Fruit fly (Drosophila melanogaster) whole organism, adult: ENCODE results near the gene CG15539.

Source experiments
- CG11617 ChIP-seq: fragments of 200-800 bp; sonication (Bioruptor generic); optimal IDR thresholded peaks from 2 replicates; lab custom pipeline; 2017; ENCODE audit warnings: mild to moderate bottlenecking, missing biosample characterization, missing genetic modification reagents, missing genetic modification characterization
- CG12768 ChIP-seq: fragments of 200-800 bp; sonication (Bioruptor generic); optimal IDR thresholded peaks from 2 replicates; lab custom pipeline; 2017; ENCODE audit warnings: missing biosample characterization, missing genetic modification characterization, mild to moderate bottlenecking, moderate library complexity, missing genetic modification reagents
- CG14711 ChIP-seq: fragments of 200-800 bp; sonication (Bioruptor generic); optimal IDR thresholded peaks from 2 replicates; lab custom pipeline; 2018; ENCODE audit warnings: missing biosample characterization, mild to moderate bottlenecking, missing genetic modification characterization, moderate library complexity
- CG1620 ChIP-seq: fragments of 200-800 bp; sonication (Bioruptor generic); optimal IDR thresholded peaks from 2 replicates; lab custom pipeline; 2016; ENCODE audit warnings: missing biosample characterization, missing genetic modification characterization
- CG33017 ChIP-seq: fragments of 200-800 bp; sonication (Bioruptor generic); optimal IDR thresholded peaks from 2 replicates; lab custom pipeline; 2018; ENCODE audit warnings: missing biosample characterization, mild to moderate bottlenecking, missing genetic modification characterization, moderate library complexity
- CG5204 ChIP-seq: fragments of 200-800 bp; sonication (Bioruptor generic); optimal IDR thresholded peaks from 2 replicates; lab custom pipeline; 2016; ENCODE audit warnings: missing biosample characterization, missing genetic modification characterization
- CG7045 ChIP-seq: fragments of 200-800 bp; sonication (Bioruptor generic); optimal IDR thresholded peaks from 2 replicates; lab custom pipeline; 2017; ENCODE audit warnings: missing biosample characterization, mild to moderate bottlenecking, missing genetic modification characterization
- CG7101 ChIP-seq: fragments of 200-800 bp; sonication (Bioruptor generic); optimal IDR thresholded peaks from 2 replicates; lab custom pipeline; 2018; ENCODE audit warnings: missing biosample characterization, mild to moderate bottlenecking, missing genetic modification characterization, moderate library complexity
- Clk ChIP-seq: fragments of 200-800 bp; sonication (Bioruptor generic); optimal IDR thresholded peaks from 2 replicates; lab custom pipeline; 2017; ENCODE audit warnings: missing biosample characterization, missing genetic modification characterization
- Crg-1 ChIP-seq: fragments of 200-800 bp; sonication (Bioruptor generic); optimal IDR thresholded peaks from 2 replicates; lab custom pipeline; 2016; ENCODE audit warnings: missing biosample characterization, missing genetic modification characterization
- Hr96 ChIP-seq: fragments of 200-800 bp; sonication (Bioruptor generic); optimal IDR thresholded peaks from 2 replicates; lab custom pipeline; 2016; ENCODE audit warnings: missing biosample characterization, missing genetic modification characterization
- Mnt ChIP-seq: fragments of 200-800 bp; sonication (Bioruptor generic); optimal IDR thresholded peaks from 2 replicates; lab custom pipeline; 2016; ENCODE audit warnings: missing biosample characterization, mild to moderate bottlenecking, missing genetic modification characterization
- bab1 ChIP-seq: fragments of 200-800 bp; sonication (Bioruptor generic); optimal IDR thresholded peaks from 3 replicates; lab custom pipeline; 2019; ENCODE audit warnings: missing biosample characterization, mild to moderate bottlenecking, missing genetic modification characterization, moderate library complexity
- cic ChIP-seq: fragments of 200-800 bp; sonication (Bioruptor generic); optimal IDR thresholded peaks from 2 replicates; lab custom pipeline; 2017; ENCODE audit warnings: missing biosample characterization, mild to moderate bottlenecking, missing genetic modification characterization, moderate library complexity
- cnc ChIP-seq, 2 experiments: fragments of >200 bp; optimal IDR thresholded peaks; 2 replicates each; lab custom pipeline; 2017
- kay ChIP-seq: fragments of 200-800 bp; sonication (Bioruptor generic); peaks from one replicate; lab custom pipeline; 2016; ENCODE audit warnings: missing biosample characterization, missing genetic modification characterization, borderline replicate concordance
- ovo ChIP-seq: fragments of 200-800 bp; sonication (Bioruptor generic); optimal IDR thresholded peaks from 2 replicates; lab custom pipeline; 2016; ENCODE audit warnings: missing biosample characterization, missing genetic modification characterization
- pad ChIP-seq: fragments of 200-800 bp; sonication (Bioruptor generic); optimal IDR thresholded peaks from 3 replicates; lab custom pipeline; 2017; ENCODE audit warnings: missing biosample characterization, missing genetic modification characterization, mild to moderate bottlenecking, moderate library complexity, missing genetic modification reagents
- tj ChIP-seq: fragments of 200-800 bp; sonication (Bioruptor generic); optimal IDR thresholded peaks from 3 replicates; lab custom pipeline; 2017; ENCODE audit warnings: missing biosample characterization, mild to moderate bottlenecking, missing genetic modification characterization, moderate library complexity
- toe ChIP-seq: fragments of 200-800 bp; sonication (Bioruptor generic); optimal IDR thresholded peaks from 2 replicates; lab custom pipeline; 2016; ENCODE audit warnings: missing biosample characterization, missing genetic modification characterization

Gene CG15539

dm6 chr3R:30505561-30506037 lies at the start of gene CG15539, which contains the start of gene PH4alphaSG1:
CG15539 (plus strand) TSS chr3R:30505987.
PH4alphaSG1 (minus strand) TSS chr3R:30505661.
- no peak for TF ChIP-seq CG5204 (GFP tag; lab: Kevin White, UChicago)
- no peak for TF ChIP-seq CG14711
- TF ChIP-seq CG12768 (GFP tag; lab: Kevin White, UChicago), result no peak
- TF ChIP-seq ovo (GFP tag; lab: Kevin White, UChicago), result no peak
- no peak for TF ChIP-seq toe
- no peak for TF ChIP-seq bab1 (GFP tag; lab: Kevin White, UChicago)
- TF ChIP-seq pad, result no peak
- TF ChIP-seq kay, result no peak
- no peak for TF ChIP-seq Mnt (GFP tag; lab: Kevin White, UChicago)
- TF ChIP-seq tj (GFP tag; lab: Kevin White, UChicago), result no peak
- no peak for TF ChIP-seq CG7045
- no peak for TF ChIP-seq CG7101 (tag; lab: Kevin White, UChicago)
- TF ChIP-seq Clk (GFP tag; lab: Kevin White, UChicago), result no peak
- no peak for TF ChIP-seq Crg-1 (GFP tag; lab: Kevin White, UChicago)
- TF ChIP-seq CG11617 (GFP tag; lab: Kevin White, UChicago), result no peak

dm6 chr3R:30459066-30459935 lies 46.5 kb upstream of the CG15539 start, which contains the start of the genes CG2224 and CDase:
CG2224 (minus strand) TSS chr3R:30459300.
CDase (plus strand) TSS chr3R:30459521.
- no peak for TF ChIP-seq Clk (GFP tag; lab: Kevin White, UChicago)
- TF ChIP-seq tj (GFP tag; lab: Kevin White, UChicago), result no peak
- TF ChIP-seq ovo (GFP tag; lab: Kevin White, UChicago), result no peak
- TF ChIP-seq kay, result peak; percentile 94
- peak; percentile 69 for TF ChIP-seq bab1 (GFP tag; lab: Kevin White, UChicago)

dm6 chr3R:30460187-30460586 lies 45.6 kb upstream of the CG15539 start:
- TF ChIP-seq kay, result no peak
- no peak for TF ChIP-seq bab1 (GFP tag; lab: Kevin White, UChicago)
- TF ChIP-seq tj (GFP tag; lab: Kevin White, UChicago), result no peak
- TF ChIP-seq cic (GFP tag; lab: Kevin White, UChicago), result no peak
- TF ChIP-seq CG1620, result no peak
- no peak for TF ChIP-seq CG33017
- no peak for TF ChIP-seq Mnt (GFP tag; lab: Kevin White, UChicago)
- no peak for TF ChIP-seq CG7045
- TF ChIP-seq pad, result no peak
- no peak for TF ChIP-seq CG11617 (GFP tag; lab: Kevin White, UChicago)
- no peak for TF ChIP-seq toe
- TF ChIP-seq Hr96 (GFP tag; lab: Kevin White, UChicago), result no peak
- no peak for TF ChIP-seq CG5204 (GFP tag; lab: Kevin White, UChicago)
- no peak for TF ChIP-seq CG14711
- no peak for TF ChIP-seq CG12768 (GFP tag; lab: Kevin White, UChicago)
- TF ChIP-seq cnc (optimal IDR thresholded peaks at IDR 0.05; lab: Kevin White, UChicago), result no peak
- TF ChIP-seq ovo (GFP tag; lab: Kevin White, UChicago), result no peak

dm6 chr3R:30461608-30462243 lies 44.1 kb upstream of the CG15539 start:
- TF ChIP-seq CG5204 (GFP tag; lab: Kevin White, UChicago), result no peak

dm6 chr3R:30464244-30464643 lies 41.5 kb upstream of the CG15539 start:
- TF ChIP-seq CG12768 (GFP tag; lab: Kevin White, UChicago), result no peak
- no peak for TF ChIP-seq Clk (GFP tag; lab: Kevin White, UChicago)
- TF ChIP-seq cic (GFP tag; lab: Kevin White, UChicago), result no peak
- TF ChIP-seq CG7101 (tag; lab: Kevin White, UChicago), result no peak
- TF ChIP-seq CG11617 (GFP tag; lab: Kevin White, UChicago), result no peak
- TF ChIP-seq kay, result no peak
- no peak for TF ChIP-seq toe
- no peak for TF ChIP-seq Crg-1 (GFP tag; lab: Kevin White, UChicago)
- no peak for TF ChIP-seq tj (GFP tag; lab: Kevin White, UChicago)
- no peak for TF ChIP-seq Hr96 (GFP tag; lab: Kevin White, UChicago)
- no peak for TF ChIP-seq CG33017
- no peak for TF ChIP-seq CG7045
- TF ChIP-seq ovo (GFP tag; lab: Kevin White, UChicago), result no peak
- no peak for TF ChIP-seq CG5204 (GFP tag; lab: Kevin White, UChicago)

dm6 chr3R:30465775-30466494 lies 39.9 kb upstream of the CG15539 start, which contains the start of gene PH4alphaEFB:
PH4alphaEFB (plus strand) TSS chr3R:30466050.
- no peak for TF ChIP-seq Hr96 (GFP tag; lab: Kevin White, UChicago)
- TF ChIP-seq CG33017, result no peak
- TF ChIP-seq bab1 (GFP tag; lab: Kevin White, UChicago), result peak; percentile 18
- TF ChIP-seq ovo (GFP tag; lab: Kevin White, UChicago), result no peak
- no peak for TF ChIP-seq cic (GFP tag; lab: Kevin White, UChicago)
- peak; percentile 74 for TF ChIP-seq kay
- peak; percentile 7 for TF ChIP-seq CG11617 (GFP tag; lab: Kevin White, UChicago)
- peak; percentile 30 for TF ChIP-seq tj (GFP tag; lab: Kevin White, UChicago)
- no peak for TF ChIP-seq Crg-1 (GFP tag; lab: Kevin White, UChicago)
- TF ChIP-seq Mnt (GFP tag; lab: Kevin White, UChicago), result peak; percentile 11
